Fruit fly (Drosophila melanogaster) whole organism, embryonic: Measurements from ENCODE around the gene Npc2a.

Experiments
- ATbp ChIP-seq: fragments of 200-800 bp; sonication (Bioruptor generic); optimal IDR thresholded peaks from 2 replicates; lab custom pipeline; 2017; ENCODE audit warnings: missing biosample characterization, mild to moderate bottlenecking, missing genetic modification characterization, missing genetic modification reagents
- BEAF-32 ChIP-seq: fragments of 200-800 bp; sonication (Bioruptor generic); optimal IDR thresholded peaks from 3 replicates; lab custom pipeline; 2017; ENCODE audit warnings: missing biosample characterization, missing genetic modification characterization, mild to moderate bottlenecking, moderate library complexity, missing genetic modification reagents
- CG10267 ChIP-seq: fragments of 200-800 bp; sonication (Bioruptor generic); optimal IDR thresholded peaks from 2 replicates; lab custom pipeline; 2018; ENCODE audit warnings: missing biosample characterization, mild to moderate bottlenecking, missing genetic modification characterization, moderate library complexity
- CG11504 ChIP-seq: fragments of 200-800 bp; sonication (Bioruptor generic); optimal IDR thresholded peaks from 3 replicates; lab custom pipeline; 2019; ENCODE audit warnings: missing biosample characterization, mild to moderate bottlenecking, missing genetic modification characterization, moderate library complexity
- CG12769 ChIP-seq: fragments of 200-800 bp; sonication (Bioruptor generic); optimal IDR thresholded peaks from 2 replicates; lab custom pipeline; 2019; ENCODE audit warnings: missing biosample characterization, mild to moderate bottlenecking, missing genetic modification characterization, moderate library complexity
- CG13424 ChIP-seq: fragments of 200-800 bp; sonication (Bioruptor generic); optimal IDR thresholded peaks from 2 replicates; lab custom pipeline; 2019; ENCODE audit warnings: missing biosample characterization, mild to moderate bottlenecking, missing genetic modification characterization, moderate library complexity
- CG14014 ChIP-seq: fragments of 200-800 bp; sonication (Bioruptor generic); IDR thresholded peaks from 2 replicates; pipeline ENCODE4 v1.3.6; 2022; ENCODE audit warnings: missing biosample characterization, missing genetic modification characterization
- CG16813 ChIP-seq: fragments of 200-800 bp; sonication (Bioruptor generic); IDR thresholded peaks from 3 replicates; pipeline ENCODE4 v1.3.6; 2022; ENCODE audit warnings: missing biosample characterization, missing genetic modification characterization; ENCODE audit not compliant: partially characterized antibody
- CG1832 ChIP-seq: fragments of 200-800 bp; sonication (Bioruptor generic); optimal IDR thresholded peaks from 2 replicates; lab custom pipeline; 2017; ENCODE audit warnings: missing biosample characterization, mild to moderate bottlenecking, missing genetic modification characterization, inconsistent platforms
- CG31365 ChIP-seq: fragments of 200-800 bp; sonication (Bioruptor generic); optimal IDR thresholded peaks from 2 replicates; lab custom pipeline; 2018; ENCODE audit warnings: missing biosample characterization, mild to moderate bottlenecking, missing genetic modification characterization
- CG31441 ChIP-seq: fragments of 200-800 bp; sonication (Bioruptor generic); IDR thresholded peaks from 2 replicates; pipeline ENCODE4 v1.3.6; 2022; ENCODE audit warnings: missing biosample characterization, missing genetic modification characterization
- CG3847 ChIP-seq: fragments of 200-800 bp; sonication (Bioruptor generic); IDR thresholded peaks from 2 replicates; pipeline ENCODE4 v1.3.6; 2022; ENCODE audit warnings: missing biosample characterization, missing genetic modification characterization
- CG42726 ChIP-seq: fragments of 200-800 bp; sonication (Bioruptor generic); IDR thresholded peaks from 2 replicates; pipeline ENCODE4 v1.3.6; 2022; ENCODE audit warnings: missing biosample characterization, missing genetic modification characterization; ENCODE audit not compliant: partially characterized antibody
- CG5180 ChIP-seq: fragments of 200-800 bp; sonication (Bioruptor generic); optimal IDR thresholded peaks from 3 replicates; lab custom pipeline; 2017; ENCODE audit warnings: missing biosample characterization, missing genetic modification characterization, mild to moderate bottlenecking, moderate library complexity, missing genetic modification reagents
- CG7928 ChIP-seq: fragments of 200-800 bp; sonication (Bioruptor generic); optimal IDR thresholded peaks from 2 replicates; lab custom pipeline; 2017; ENCODE audit warnings: missing biosample characterization, mild to moderate bottlenecking, missing genetic modification characterization
- CG8924 ChIP-seq: fragments of 200-800 bp; optimal IDR thresholded peaks from 3 replicates; lab custom pipeline; 2019; ENCODE audit warnings: missing biosample characterization, mild to moderate bottlenecking, missing genetic modification characterization, moderate library complexity
- CG9932 ChIP-seq: fragments of 200-800 bp; sonication (Bioruptor generic); IDR thresholded peaks from 2 replicates; pipeline ENCODE4 v1.3.6; 2022; ENCODE audit warnings: missing biosample characterization, missing genetic modification characterization
- CoRest ChIP-seq: fragments of 200-800 bp; sonication (Bioruptor generic); optimal IDR thresholded peaks from 3 replicates; lab custom pipeline; 2018; ENCODE audit warnings: missing biosample characterization, mild to moderate bottlenecking, missing genetic modification characterization, moderate library complexity
- Deaf1 ChIP-seq: fragments of 200-800 bp; optimal IDR thresholded peaks from 3 replicates; lab custom pipeline; 2019; ENCODE audit warnings: missing biosample characterization, mild to moderate bottlenecking, missing genetic modification characterization, moderate library complexity
- Dfd ChIP-seq, 2 experiments: fragments of >200 bp; optimal IDR thresholded peaks; 2 replicates each; lab custom pipeline; 2017; ENCODE audit warnings: missing biosample characterization in 2 of 2, missing genetic modification characterization in 2 of 2
- Dll ChIP-seq: fragments of 200-800 bp; sonication (Bioruptor generic); IDR thresholded peaks from 4 replicates; pipeline ENCODE4 v1.3.6; 2022; ENCODE audit warnings: missing biosample characterization, missing genetic modification characterization; ENCODE audit not compliant: partially characterized antibody
- Doc3 ChIP-seq: fragments of 200-800 bp; sonication (Bioruptor generic); IDR thresholded peaks from 3 replicates; pipeline ENCODE4 v1.3.6; 2022; ENCODE audit warnings: missing biosample characterization, missing genetic modification characterization; ENCODE audit not compliant: partially characterized antibody
- Dref ChIP-seq: fragments of 200-800 bp; sonication (Bioruptor generic); IDR thresholded peaks from 2 replicates; pipeline ENCODE4 v1.3.6; 2022; ENCODE audit warnings: missing biosample characterization, missing genetic modification characterization
- Drgx ChIP-seq: fragments of 200-800 bp; sonication (Bioruptor generic); IDR thresholded peaks from 2 replicates; pipeline ENCODE4 v1.3.6; 2022; ENCODE audit warnings: missing biosample characterization, missing genetic modification characterization
- E2f2 ChIP-seq: fragments of 200-800 bp; sonication (Bioruptor generic); IDR thresholded peaks from 2 replicates; pipeline ENCODE4 v1.3.6; 2022; ENCODE audit warnings: missing biosample characterization, missing genetic modification characterization
- ERR ChIP-seq: fragments of 200-800 bp; sonication (Bioruptor generic); optimal IDR thresholded peaks from 2 replicates; lab custom pipeline; 2016; ENCODE audit warnings: missing biosample characterization, missing genetic modification characterization
- Hr3 ChIP-seq: fragments of 200-800 bp; sonication (Bioruptor generic); optimal IDR thresholded peaks from 3 replicates; lab custom pipeline; 2016; ENCODE audit warnings: missing biosample characterization, missing genetic modification characterization
- Hr51 ChIP-seq, 2 experiments: fragments of 200-800 bp; sonication (Bioruptor generic); optimal IDR thresholded peaks; 2 replicates in 1 of 2; 3 replicates in 1 of 2; lab custom pipeline; 2016 to 2018; ENCODE audit warnings: missing biosample characterization in 2 of 2, missing genetic modification characterization in 2 of 2, mild to moderate bottlenecking in 1 of 2, moderate library complexity in 1 of 2
- NFAT ChIP-seq: fragments of 200-800 bp; sonication (Bioruptor generic); IDR thresholded peaks from 2 replicates; pipeline ENCODE4 v1.3.6; 2022; ENCODE audit warnings: missing biosample characterization, missing genetic modification characterization
- Oli ChIP-seq: fragments of 200-800 bp; sonication (Bioruptor generic); optimal IDR thresholded peaks from 2 replicates; lab custom pipeline; 2018; ENCODE audit warnings: missing biosample characterization, mild to moderate bottlenecking, missing genetic modification characterization, moderate library complexity
- Ptx1 ChIP-seq: fragments of 200-800 bp; sonication (Bioruptor generic); IDR thresholded peaks from 2 replicates; pipeline ENCODE4 v1.3.6; 2022; ENCODE audit warnings: missing biosample characterization, missing genetic modification characterization
- Sox102F ChIP-seq: fragments of 200-800 bp; sonication (Bioruptor generic); optimal IDR thresholded peaks from 2 replicates; lab custom pipeline; 2018; ENCODE audit warnings: missing biosample characterization, mild to moderate bottlenecking, missing genetic modification characterization, moderate library complexity
- Sry-δ ChIP-seq: fragments of 200-800 bp; sonication (Bioruptor generic); optimal IDR thresholded peaks from 2 replicates; lab custom pipeline; 2016; ENCODE audit warnings: missing biosample characterization, missing genetic modification characterization
- amos ChIP-seq: fragments of 200-800 bp; sonication (Bioruptor generic); IDR thresholded peaks from 2 replicates; pipeline ENCODE4 v1.3.6; 2022; ENCODE audit warnings: missing biosample characterization, missing genetic modification characterization; ENCODE audit not compliant: partially characterized antibody
- aop ChIP-seq: fragments of 200-800 bp; sonication (Bioruptor generic); IDR thresholded peaks from 2 replicates; pipeline ENCODE4 v1.3.6; 2022; ENCODE audit warnings: missing biosample characterization, missing genetic modification characterization
- chinmo ChIP-seq: fragments of 200-800 bp; sonication (Bioruptor generic); IDR thresholded peaks from 4 replicates; pipeline ENCODE4 v1.3.6; 2022; ENCODE audit warnings: missing biosample characterization, missing genetic modification characterization; ENCODE audit not compliant: partially characterized antibody
- dmrt99B ChIP-seq: fragments of 200-800 bp; sonication (Bioruptor generic); optimal IDR thresholded peaks from 2 replicates; lab custom pipeline; 2018; ENCODE audit warnings: missing biosample characterization, mild to moderate bottlenecking, missing genetic modification characterization, moderate library complexity
- fd96Cb ChIP-seq: fragments of 200-800 bp; sonication (Bioruptor generic); optimal IDR thresholded peaks from 2 replicates; lab custom pipeline; 2018; ENCODE audit warnings: missing biosample characterization, mild to moderate bottlenecking, missing genetic modification characterization, moderate library complexity
- grau ChIP-seq: fragments of 200-800 bp; optimal IDR thresholded peaks from 3 replicates; lab custom pipeline; 2019; ENCODE audit warnings: missing biosample characterization, mild to moderate bottlenecking, missing genetic modification characterization, moderate library complexity
- ind ChIP-seq: fragments of 200-800 bp; sonication (Bioruptor generic); optimal IDR thresholded peaks from 3 replicates; lab custom pipeline; 2016; ENCODE audit warnings: missing biosample characterization, missing genetic modification characterization
- inv ChIP-seq: fragments of 200-800 bp; sonication (Bioruptor generic); IDR thresholded peaks from 2 replicates; pipeline ENCODE4 v1.3.6; 2022; ENCODE audit warnings: missing biosample characterization, missing genetic modification characterization; ENCODE audit not compliant: partially characterized antibody
- mld ChIP-seq: fragments of 200-800 bp; sonication (Bioruptor generic); IDR thresholded peaks from 3 replicates; pipeline ENCODE4 v1.3.6; 2022; ENCODE audit warnings: missing biosample characterization, missing genetic modification characterization; ENCODE audit not compliant: partially characterized antibody
- pros ChIP-seq: fragments of 200-800 bp; sonication (Bioruptor generic); optimal IDR thresholded peaks from 3 replicates; lab custom pipeline; 2019; ENCODE audit warnings: missing biosample characterization, mild to moderate bottlenecking, missing genetic modification characterization, moderate library complexity
- pum ChIP-seq: fragments of 200-800 bp; sonication (Bioruptor generic); optimal IDR thresholded peaks from 2 replicates; lab custom pipeline; 2016; ENCODE audit warnings: missing biosample characterization, missing genetic modification characterization
- sob ChIP-seq: fragments of 200-800 bp; sonication (Bioruptor generic); IDR thresholded peaks from 2 replicates; pipeline ENCODE4 v1.3.6; 2022; ENCODE audit warnings: missing biosample characterization, missing genetic modification characterization
- vfl ChIP-seq: fragments of 200-800 bp; sonication (Bioruptor generic); optimal IDR thresholded peaks from 2 replicates; lab custom pipeline; 2016; ENCODE audit warnings: missing biosample characterization, missing genetic modification characterization
- zfh2 ChIP-seq: fragments of 200-800 bp; sonication (Bioruptor generic); optimal IDR thresholded peaks from 2 replicates; lab custom pipeline; 2016; ENCODE audit warnings: missing biosample characterization, missing genetic modification characterization

The Npc2a gene

DNA sequence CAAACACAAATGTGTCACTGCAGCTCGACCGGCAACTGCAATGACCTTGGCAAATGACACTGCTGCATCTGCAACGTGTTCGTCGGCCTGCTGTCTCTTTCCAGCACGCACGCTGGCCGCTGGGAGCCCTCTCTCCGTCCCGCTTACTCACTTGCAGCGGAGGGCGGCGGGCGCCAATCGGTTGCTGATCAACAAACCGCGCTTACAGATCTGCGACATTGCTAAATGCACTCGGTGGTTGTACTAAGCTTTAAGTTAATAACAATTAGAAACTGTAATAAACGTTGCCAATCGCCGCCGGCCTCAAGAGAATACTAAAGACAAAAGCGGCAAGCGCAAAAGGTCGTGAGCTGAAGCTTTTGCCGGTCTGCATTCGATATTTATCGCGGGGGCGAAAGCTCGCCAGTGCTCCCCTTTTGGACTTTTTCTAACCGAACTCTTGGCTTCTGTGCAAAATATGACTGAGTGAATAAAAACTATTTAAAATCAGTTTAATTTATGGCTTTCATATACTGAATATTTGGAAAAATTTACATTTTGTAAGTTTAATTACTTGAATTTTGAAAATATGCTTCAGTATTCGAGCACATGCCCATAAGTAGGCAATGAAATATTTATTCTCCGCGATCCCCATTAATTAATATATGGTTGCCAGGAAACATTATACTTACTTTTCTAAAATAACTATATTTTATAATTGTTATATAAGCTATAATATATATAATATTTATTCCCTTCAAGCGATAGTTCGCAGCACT lies 477 bp upstream of the Npc2a start, which contains the start of gene Got2 (continued):
- TF ChIP-seq Sry-δ (GFP tag; lab: Kevin White, UChicago) (peak; percentile 11), sob (peak; percentile 32; the same call in 1 of the 2 replicates), Hr3 (GFP tag; lab: Kevin White, UChicago) (peak; percentile 17), chinmo (GFP tag; lab: Robert Waterston, UW) (peak; percentile 90; the same call in 3 of the 4 replicates), E2f2 (0 out of 2 replicates have a peak, but pooled peaks have one; percentile 14), CG42726 (GFP tag; lab: Robert Waterston, UW) (peak; percentile 78), CG11504 (peak; percentile 44), NFAT (GFP tag; lab: Robert Waterston, UW) (no peak), grau (tag; lab: Kevin White, UChicago) (no peak), pum (GFP tag; lab: Kevin White, UChicago) (no peak), mld (GFP tag; lab: Robert Waterston, UW) (peak; percentile 70; the same call in 1 of the 3 replicates), Dfd (GFP tag; optimal IDR thresholded peaks at IDR 0.05; lab: Kevin White, UChicago) (no peak), CG10267 (tag; lab: Kevin White, UChicago) (no peak), Deaf1 (tag; lab: Kevin White, UChicago) (peak; percentile 12), CG14014 (GFP tag; lab: Robert Waterston, UW) (peak; percentile 27; the same call in 1 of the 2 replicates), CG12769 (tag; lab: Kevin White, UChicago) (peak; percentile 15), ind (GFP tag; lab: Kevin White, UChicago) (peak; percentile 16), Sox102F (GFP tag; lab: Kevin White, UChicago) (peak; percentile 49), Oli (tag; lab: Kevin White, UChicago) (peak; percentile 31), CG1832 (GFP tag; lab: Kevin White, UChicago) (peak; percentile 74), vfl (GFP tag; lab: Kevin White, UChicago) (peak; percentile 5), Drgx (peak; percentile 36; the same call in 1 of the 2 replicates), Ptx1 (peak; percentile 44; the same call in 1 of the 2 replicates), ERR (GFP tag; lab: Kevin White, UChicago) (peak; percentile 92), Dll (GFP tag; lab: Robert Waterston, UW) (peak; percentile 82), CG3847 (GFP tag; lab: Robert Waterston, UW) (0 out of 2 replicates have a peak, but pooled peaks have one; percentile 33), fd96Cb (tag; lab: Kevin White, UChicago) (peak; percentile 6), Hr51 (GFP tag; optimal IDR thresholded peaks at IDR 0.05; lab: Kevin White, UChicago) (peak in 1 of 2 experiments; percentile 23), CG16813 (GFP tag; lab: Robert Waterston, UW) (peak; percentile 78), CG8924 (peak; percentile 28), inv (GFP tag; lab: Robert Waterston, UW) (peak; percentile 87), CoRest (tag; lab: Kevin White, UChicago) (peak; percentile 39), CG31441 (GFP tag; lab: Robert Waterston, UW) (0 out of 2 replicates have a peak, but pooled peaks have one; percentile 34), CG7928 (no peak), CG31365 (tag; lab: Kevin White, UChicago) (peak; percentile 25), amos (GFP tag; lab: Robert Waterston, UW) (peak; percentile 87), pros (GFP tag; lab: Kevin White, UChicago) (no peak), Doc3 (GFP tag; lab: Robert Waterston, UW) (peak; percentile 79), CG9932 (GFP tag; lab: Robert Waterston, UW) (peak; percentile 62), aop (GFP tag; lab: Robert Waterston, UW) (0 out of 2 replicates have a peak, but pooled peaks have one; percentile 20), BEAF-32 (GFP tag; lab: Kevin White, UChicago) (peak; percentile 80), Dref (peak; percentile 54), CG5180 (GFP tag; lab: Kevin White, UChicago) (peak; percentile 95), ATbp (GFP tag; lab: Kevin White, UChicago) (peak; percentile 32), CG13424 (tag; lab: Kevin White, UChicago) (peak; percentile 2), zfh2 (GFP tag; lab: Kevin White, UChicago) (peak; percentile 28), dmrt99B (tag; lab: Kevin White, UChicago) (peak; percentile 19)
